Fruit fly (Drosophila melanogaster) whole organism, embryonic: ENCODE measurements around the gene CG42324.

Experiments used
- Aef1 ChIP-seq: fragments of 200-800 bp; sonication (Bioruptor generic); IDR thresholded peaks from 3 replicates; pipeline ENCODE4 v1.3.6; 2022; ENCODE audit warnings: missing biosample characterization, missing genetic modification characterization
- Bteb2 ChIP-seq: fragments of 200-800 bp; sonication (Bioruptor generic); optimal IDR thresholded peaks from 2 replicates; lab custom pipeline; 2016; ENCODE audit warnings: missing biosample characterization, missing genetic modification characterization
- CG10209 ChIP-seq: fragments of 200-800 bp; sonication (Bioruptor generic); optimal IDR thresholded peaks from 3 replicates; lab custom pipeline; 2017; ENCODE audit warnings: missing biosample characterization, mild to moderate bottlenecking, missing genetic modification characterization, missing genetic modification reagents
- CG10267 ChIP-seq: fragments of 200-800 bp; sonication (Bioruptor generic); optimal IDR thresholded peaks from 2 replicates; lab custom pipeline; 2018; ENCODE audit warnings: missing biosample characterization, mild to moderate bottlenecking, missing genetic modification characterization, moderate library complexity
- CG11560 ChIP-seq: fragments of 200-800 bp; sonication (Bioruptor generic); IDR thresholded peaks from 3 replicates; pipeline ENCODE4 v1.3.6; 2022; ENCODE audit warnings: missing biosample characterization, missing genetic modification characterization
- CG14050 ChIP-seq: fragments of 200-800 bp; sonication (Bioruptor generic); IDR thresholded peaks from 3 replicates; pipeline ENCODE4 v1.3.6; 2022; ENCODE audit warnings: missing biosample characterization, missing genetic modification characterization
- CG15011 ChIP-seq: fragments of 200-800 bp; sonication (Bioruptor generic); optimal IDR thresholded peaks from 3 replicates; lab custom pipeline; 2018; ENCODE audit warnings: missing biosample characterization, mild to moderate bottlenecking, missing genetic modification characterization
- CG15073 ChIP-seq: fragments of 200-800 bp; sonication (Bioruptor generic); optimal IDR thresholded peaks from 2 replicates; lab custom pipeline; 2016; ENCODE audit warnings: missing biosample characterization, missing genetic modification characterization
- CG2116 ChIP-seq: fragments of 200-800 bp; sonication (Bioruptor generic); optimal IDR thresholded peaks from 3 replicates; lab custom pipeline; 2018; ENCODE audit warnings: missing biosample characterization, mild to moderate bottlenecking, missing genetic modification characterization
- CG2202 ChIP-seq: fragments of 200-800 bp; sonication (Bioruptor generic); optimal IDR thresholded peaks from 2 replicates; lab custom pipeline; 2018; ENCODE audit warnings: missing biosample characterization, mild to moderate bottlenecking, missing genetic modification characterization
- CG42726 ChIP-seq: fragments of 200-800 bp; sonication (Bioruptor generic); IDR thresholded peaks from 2 replicates; pipeline ENCODE4 v1.3.6; 2022; ENCODE audit warnings: missing biosample characterization, missing genetic modification characterization; ENCODE audit not compliant: partially characterized antibody
- CG4707 ChIP-seq: fragments of 200-800 bp; sonication (Bioruptor generic); optimal IDR thresholded peaks from 2 replicates; lab custom pipeline; 2018; ENCODE audit warnings: missing biosample characterization, mild to moderate bottlenecking, missing genetic modification characterization, moderate library complexity
- CG5180 ChIP-seq: fragments of 200-800 bp; sonication (Bioruptor generic); optimal IDR thresholded peaks from 3 replicates; lab custom pipeline; 2017; ENCODE audit warnings: missing biosample characterization, missing genetic modification characterization, mild to moderate bottlenecking, moderate library complexity, missing genetic modification reagents
- CG6813 ChIP-seq: fragments of 200-800 bp; sonication (Bioruptor generic); optimal IDR thresholded peaks from 2 replicates; lab custom pipeline; 2017; ENCODE audit warnings: missing biosample characterization, missing genetic modification characterization, mild to moderate bottlenecking, moderate library complexity, missing genetic modification reagents
- CG7271 ChIP-seq: fragments of 200-800 bp; sonication (Bioruptor generic); optimal IDR thresholded peaks from 2 replicates; lab custom pipeline; 2018; ENCODE audit warnings: missing biosample characterization, mild to moderate bottlenecking, missing genetic modification characterization, moderate library complexity
- CG8944 ChIP-seq: fragments of 200-800 bp; sonication (Bioruptor generic); optimal IDR thresholded peaks from 3 replicates; lab custom pipeline; 2016; ENCODE audit warnings: missing biosample characterization, missing genetic modification characterization
- CG9876 ChIP-seq: fragments of 200-800 bp; sonication (Bioruptor generic); optimal IDR thresholded peaks from 2 replicates; lab custom pipeline; 2016; ENCODE audit warnings: missing biosample characterization, missing genetic modification characterization
- CTCF ChIP-seq: fragments of 200-800 bp; sonication (Bioruptor generic); optimal IDR thresholded peaks from 2 replicates; lab custom pipeline; 2017; ENCODE audit warnings: missing biosample characterization, mild to moderate bottlenecking, missing genetic modification characterization, moderate library complexity
- Dfd ChIP-seq, 2 experiments: fragments of >200 bp; optimal IDR thresholded peaks; 2 replicates each; lab custom pipeline; 2017; ENCODE audit warnings: missing biosample characterization in 2 of 2, missing genetic modification characterization in 2 of 2
- Hand ChIP-seq: fragments of 200-800 bp; sonication (Bioruptor generic); optimal IDR thresholded peaks from 2 replicates; lab custom pipeline; 2017; ENCODE audit warnings: mild to moderate bottlenecking, missing biosample characterization, missing genetic modification reagents, missing genetic modification characterization
- Mad ChIP-seq: fragments of 200-800 bp; sonication (Bioruptor generic); optimal IDR thresholded peaks from 2 replicates; lab custom pipeline; 2016; ENCODE audit warnings: missing biosample characterization, missing genetic modification characterization
- Max ChIP-seq: fragments of 200-800 bp; sonication (Bioruptor generic); optimal IDR thresholded peaks from 2 replicates; lab custom pipeline; 2016; ENCODE audit warnings: missing biosample characterization, mild to moderate bottlenecking, missing genetic modification characterization
- Myb ChIP-seq: fragments of 200-800 bp; sonication (Bioruptor generic); optimal IDR thresholded peaks from 2 replicates; lab custom pipeline; 2016; ENCODE audit warnings: missing biosample characterization, missing genetic modification characterization
- Sin3A ChIP-seq: fragments of >200 bp; optimal IDR thresholded peaks from 2 replicates; lab custom pipeline; 2018
- Sry-β ChIP-seq: fragments of 200-800 bp; sonication (Bioruptor generic); optimal IDR thresholded peaks from 2 replicates; lab custom pipeline; 2018; ENCODE audit warnings: missing biosample characterization, mild to moderate bottlenecking, missing genetic modification characterization, moderate library complexity
- Stat92E ChIP-seq, 3 experiments: fragments of >200 bp in 2 of 3; fragments of 200-800 bp in 1 of 3; sonication (Bioruptor generic) in 1 of 3; optimal IDR thresholded peaks; 2 replicates each; lab custom pipeline; 2017 to 2019; ENCODE audit warnings: missing biosample characterization in 3 of 3, missing genetic modification characterization in 3 of 3, mild to moderate bottlenecking in 1 of 3, moderate library complexity in 1 of 3
- Vsx1 ChIP-seq: fragments of 200-800 bp; sonication (Bioruptor generic); optimal IDR thresholded peaks from 2 replicates; lab custom pipeline; 2017; ENCODE audit warnings: missing biosample characterization, mild to moderate bottlenecking, missing genetic modification characterization, missing genetic modification reagents
- ac ChIP-seq: fragments of 200-800 bp; sonication (Bioruptor generic); optimal IDR thresholded peaks from 3 replicates; lab custom pipeline; 2017; ENCODE audit warnings: missing biosample characterization, mild to moderate bottlenecking, missing genetic modification characterization
- amos ChIP-seq: fragments of 200-800 bp; sonication (Bioruptor generic); IDR thresholded peaks from 2 replicates; pipeline ENCODE4 v1.3.6; 2022; ENCODE audit warnings: missing biosample characterization, missing genetic modification characterization; ENCODE audit not compliant: partially characterized antibody
- bbx ChIP-seq: fragments of 200-800 bp; sonication (Bioruptor generic); IDR thresholded peaks from 2 replicates; pipeline ENCODE4 v1.3.6; 2022; ENCODE audit warnings: missing biosample characterization, missing genetic modification characterization; ENCODE audit not compliant: partially characterized antibody
- esg ChIP-seq: fragments of 200-800 bp; sonication (Bioruptor generic); conservative IDR thresholded peaks from 2 replicates; pipeline ENCODE4 v1.3.6; 2022; ENCODE audit warnings: missing biosample characterization, missing genetic modification characterization
- eyg ChIP-seq: fragments of 200-800 bp; sonication (Bioruptor generic); optimal IDR thresholded peaks from 3 replicates; lab custom pipeline; 2016; ENCODE audit warnings: missing biosample characterization, missing genetic modification characterization
- fd64A ChIP-seq: fragments of 200-800 bp; sonication (Bioruptor generic); optimal IDR thresholded peaks from 3 replicates; lab custom pipeline; 2018; ENCODE audit warnings: missing biosample characterization, mild to moderate bottlenecking, missing genetic modification characterization
- gcm ChIP-seq: fragments of 200-800 bp; sonication (Bioruptor generic); optimal IDR thresholded peaks from 2 replicates; lab custom pipeline; 2019; ENCODE audit warnings: missing biosample characterization, mild to moderate bottlenecking, missing genetic modification characterization, moderate library complexity
- gsb ChIP-seq: fragments of 200-800 bp; sonication (Bioruptor generic); IDR thresholded peaks from 2 replicates; pipeline ENCODE4 v1.3.6; 2022; ENCODE audit warnings: missing biosample characterization, missing genetic modification characterization
- ham ChIP-seq: fragments of 200-800 bp; sonication (Bioruptor generic); IDR thresholded peaks from 2 replicates; pipeline ENCODE4 v1.3.6; 2022; ENCODE audit warnings: missing biosample characterization, missing genetic modification characterization
- hb ChIP-seq: fragments of 200-800 bp; sonication (Bioruptor generic); IDR thresholded peaks from 3 replicates; pipeline ENCODE4 v1.3.6; 2022; ENCODE audit warnings: missing biosample characterization, missing genetic modification characterization; ENCODE audit not compliant: partially characterized antibody
- ind ChIP-seq: fragments of 200-800 bp; sonication (Bioruptor generic); optimal IDR thresholded peaks from 3 replicates; lab custom pipeline; 2016; ENCODE audit warnings: missing biosample characterization, missing genetic modification characterization
- lilli ChIP-seq: fragments of 200-800 bp; sonication (Bioruptor generic); optimal IDR thresholded peaks from 3 replicates; lab custom pipeline; 2016; ENCODE audit warnings: missing biosample characterization, missing genetic modification characterization
- nau ChIP-seq: fragments of 200-800 bp; sonication (Bioruptor generic); optimal IDR thresholded peaks from 3 replicates; lab custom pipeline; 2017; ENCODE audit warnings: missing biosample characterization, mild to moderate bottlenecking, missing genetic modification characterization, missing genetic modification reagents
- pb ChIP-seq: fragments of 200-800 bp; sonication (Bioruptor generic); optimal IDR thresholded peaks from 3 replicates; lab custom pipeline; 2016; ENCODE audit warnings: missing biosample characterization, missing genetic modification characterization
- phol ChIP-seq: fragments of 200-800 bp; sonication (Bioruptor generic); optimal IDR thresholded peaks from 3 replicates; lab custom pipeline; 2018; ENCODE audit warnings: missing biosample characterization, mild to moderate bottlenecking, missing genetic modification characterization, moderate library complexity
- sd ChIP-seq: fragments of 200-800 bp; sonication (Bioruptor generic); optimal IDR thresholded peaks from 3 replicates; lab custom pipeline; 2018; ENCODE audit warnings: missing biosample characterization, mild to moderate bottlenecking, missing genetic modification characterization, moderate library complexity
- tap ChIP-seq: fragments of 200-800 bp; optimal IDR thresholded peaks from 3 replicates; lab custom pipeline; 2019; ENCODE audit warnings: missing biosample characterization, mild to moderate bottlenecking, missing genetic modification characterization, moderate library complexity
- tin ChIP-seq: fragments of 200-800 bp; sonication (Bioruptor generic); optimal IDR thresholded peaks from 3 replicates; lab custom pipeline; 2016; ENCODE audit warnings: missing biosample characterization, missing genetic modification characterization
- toy ChIP-seq: fragments of 200-800 bp; sonication (Bioruptor generic); IDR thresholded peaks from 2 replicates; pipeline ENCODE4 v1.3.6; 2022; ENCODE audit warnings: missing biosample characterization, missing genetic modification characterization
- ttk ChIP-seq: fragments of 200-800 bp; sonication (Bioruptor generic); IDR thresholded peaks from 2 replicates; pipeline ENCODE4 v2.1.2; 2022; ENCODE audit warnings: missing biosample characterization, missing genetic modification characterization
- unpg ChIP-seq: fragments of 200-800 bp; sonication (Bioruptor generic); optimal IDR thresholded peaks from 3 replicates; lab custom pipeline; 2018; ENCODE audit warnings: missing biosample characterization, mild to moderate bottlenecking, missing genetic modification characterization, moderate library complexity
- vvl ChIP-seq: fragments of 200-800 bp; sonication (Bioruptor generic); IDR thresholded peaks from 2 replicates; pipeline ENCODE4 v1.3.6; 2022; ENCODE audit warnings: missing biosample characterization, missing genetic modification characterization

Gene CG42324

dm6 chr3L:3518512-3519492 lies 46.6 kb downstream of the CG42324 start (continued):
- TF ChIP-seq nau (GFP tag; lab: Kevin White, UChicago) (no peak), CG15073 (no peak), ttk (GFP tag; lab: Robert Waterston, UW) (no peak), CG42726 (no peak), lilli (GFP tag; lab: Kevin White, UChicago) (peak; percentile 15), CG15011 (GFP tag; lab: Kevin White, UChicago) (peak; percentile 55), Vsx1 (GFP tag; lab: Kevin White, UChicago) (no peak), tap (peak; percentile 10), amos (GFP tag; lab: Robert Waterston, UW) (no peak), phol (tag; lab: Kevin White, UChicago) (no peak), ind (GFP tag; lab: Kevin White, UChicago) (no peak), vvl (GFP tag; lab: Robert Waterston, UW) (no peak), CG5180 (GFP tag; lab: Kevin White, UChicago) (no peak), CG7271 (tag; lab: Kevin White, UChicago) (peak; percentile 18), Max (no peak), Aef1 (no peak), ac (GFP tag; lab: Kevin White, UChicago) (peak; percentile 66), pb (GFP tag; lab: Kevin White, UChicago) (no peak), CG10209 (GFP tag; lab: Kevin White, UChicago) (peak; percentile 44), tin (no peak), sd (tag; lab: Kevin White, UChicago) (no peak), Sry-β (GFP tag; lab: Kevin White, UChicago) (peak; percentile 15), toy (GFP tag; lab: Robert Waterston, UW) (no peak), CG8944 (GFP tag; lab: Kevin White, UChicago) (no peak), Bteb2 (GFP tag; lab: Kevin White, UChicago) (no peak), CG2116 (no peak), CG6813 (peak; percentile 69), ham (GFP tag; lab: Robert Waterston, UW) (no peak), CG11560 (tag; lab: Robert Waterston, UW) (no peak), CG9876 (GFP tag; lab: Kevin White, UChicago) (no peak), Myb (GFP tag; lab: Kevin White, UChicago) (no peak), CG2202 (peak; percentile 8), Hand (GFP tag; lab: Kevin White, UChicago) (no peak), CG10267 (tag; lab: Kevin White, UChicago) (peak; percentile 8), eyg (GFP tag; lab: Kevin White, UChicago) (no peak), hb (no peak), gsb (no peak), CG14050 (GFP tag; lab: Robert Waterston, UW) (no peak), CG4707 (peak; percentile 22), gcm (peak; percentile 14), Mad (GFP tag; lab: Kevin White, UChicago) (no peak), fd64A (GFP tag; lab: Kevin White, UChicago) (peak; percentile 12), unpg (GFP tag; lab: Kevin White, UChicago) (no peak), Dfd (GFP tag; optimal IDR thresholded peaks at IDR 0.05; lab: Kevin White, UChicago) (no peak), bbx (no peak), CTCF (GFP tag; lab: Kevin White, UChicago) (no peak), Stat92E (GFP tag; optimal IDR thresholded peaks at IDR 0.05; lab: Kevin White, UChicago) (no peak), esg (GFP tag; lab: Robert Waterston, UW) (no peak), Sin3A (lab: Kevin White, UChicago) (no peak)
